Worm (Caenorhabditis elegans): ENCODE measurements around the gene F44E2.6.

Gene F44E2.6

DNA sequence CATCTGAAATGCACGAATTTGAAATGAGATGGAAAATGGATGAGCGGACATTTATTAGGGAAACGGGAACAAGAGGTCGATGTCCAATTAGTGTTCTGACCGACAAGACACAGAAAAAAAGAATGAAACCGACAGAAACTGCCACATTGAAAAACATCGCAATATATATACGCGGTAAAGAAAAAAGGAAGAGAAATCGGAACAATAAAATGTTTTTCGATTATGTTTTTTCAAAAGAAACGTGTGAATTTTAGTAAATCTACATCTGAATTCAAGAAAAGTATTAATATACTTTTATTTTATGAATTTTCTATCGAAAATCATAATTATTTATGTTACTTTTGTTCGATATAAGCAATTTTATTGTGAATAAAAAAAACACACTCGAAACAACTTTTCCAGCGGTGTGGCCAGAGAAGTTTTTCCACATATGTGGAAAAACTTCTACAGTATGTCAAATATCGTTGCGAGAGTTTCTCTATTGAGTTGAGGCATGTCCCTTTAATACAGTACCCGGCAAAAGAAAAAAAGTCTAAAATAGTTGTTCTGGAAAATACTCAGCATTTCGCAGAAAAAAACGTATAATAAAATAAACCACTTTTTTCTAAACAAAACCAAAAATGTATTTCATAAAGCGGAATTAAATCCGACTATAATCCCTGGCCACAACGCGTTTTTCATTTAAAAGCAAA, 13.8 kb downstream of the F44E2.6 start, which contains the start of gene F44E2.10:
Gene F44E2.10, minus strand, starts transcription at position 51 of the 692 bp plus-strand sequence.
- no peak for TF ChIP-seq dao-5 (tag; optimal IDR thresholded peaks at IDR 0.05)
- no peak for TF ChIP-seq W03F9.2 (tag; optimal IDR thresholded peaks at IDR 0.05)
- TF ChIP-seq him-1 (tag; optimal IDR thresholded peaks at IDR 0.05): no peak

DNA sequence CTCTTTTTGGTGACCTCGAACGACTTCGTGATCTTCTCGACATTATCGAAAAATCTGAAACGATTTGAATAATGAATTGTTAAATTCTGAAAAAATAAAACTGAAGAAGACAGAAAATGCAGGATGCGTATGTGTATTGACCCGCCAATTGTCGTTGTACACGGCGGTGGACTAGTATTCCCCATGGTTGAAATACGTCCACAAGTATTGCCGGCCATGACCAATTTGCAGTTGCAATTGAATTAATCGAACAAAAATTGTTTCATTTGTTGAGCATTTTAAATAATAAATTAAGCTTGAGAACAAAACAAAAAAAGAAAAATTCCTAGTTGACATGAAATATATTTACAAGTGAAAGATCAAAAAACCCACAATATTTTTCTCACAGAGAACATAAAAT, 15.8 kb downstream of the F44E2.6 start, which contains the start of gene F44E2.3:
Gene F44E2.3, minus strand, starts transcription at position 61 of the 400 bp plus-strand sequence.
- no peak for TF ChIP-seq dao-5 (tag; optimal IDR thresholded peaks at IDR 0.05)
- TF ChIP-seq him-1 (tag; optimal IDR thresholded peaks at IDR 0.05): no peak
- TF ChIP-seq W03F9.2 (tag; optimal IDR thresholded peaks at IDR 0.05): no peak

DNA sequence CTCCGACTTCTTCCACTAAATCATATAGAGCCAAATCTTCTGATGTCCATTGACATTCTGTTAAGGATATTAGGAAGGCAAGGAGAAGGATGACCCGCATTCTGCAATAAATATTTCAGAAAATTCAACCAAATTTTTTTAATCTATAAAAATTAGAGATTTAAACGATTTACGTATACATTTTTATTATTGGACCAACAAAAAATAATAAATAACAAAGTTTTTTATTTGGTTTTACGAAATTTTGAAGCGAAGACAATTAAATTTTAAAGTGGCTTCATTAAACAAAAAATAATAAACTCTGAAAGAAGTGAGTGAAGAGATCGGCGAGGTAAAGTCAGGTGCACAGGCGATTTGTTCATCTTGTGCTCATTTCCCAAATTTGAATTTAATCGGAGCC, 17.9 kb downstream of the F44E2.6 start, which contains the start of gene F54F2.9:
Gene F54F2.9, minus strand, starts transcription at position 101 of the 400 bp plus-strand sequence.
- TF ChIP-seq him-1 (tag; optimal IDR thresholded peaks at IDR 0.05): no peak
- no peak for TF ChIP-seq W03F9.2 (tag; optimal IDR thresholded peaks at IDR 0.05)
- no peak for TF ChIP-seq dao-5 (tag; optimal IDR thresholded peaks at IDR 0.05)

DNA sequence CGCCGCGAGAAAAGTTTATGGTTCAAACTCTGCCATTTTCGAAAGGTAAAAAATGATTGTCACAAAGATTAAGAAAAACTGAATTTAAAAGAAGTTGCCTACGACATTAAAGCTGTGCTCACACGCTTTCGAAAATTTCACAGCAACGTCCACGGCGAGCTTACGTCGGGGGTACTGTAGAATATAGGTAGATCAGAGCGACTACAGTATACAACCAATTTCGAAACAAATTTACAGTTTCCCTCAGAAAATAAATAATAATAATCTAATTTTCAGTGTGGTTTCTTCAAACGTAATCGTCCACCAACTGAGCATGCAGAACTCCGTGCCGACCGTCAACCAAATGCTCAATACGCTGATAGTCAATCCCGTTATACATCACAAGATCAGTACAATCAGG, 20.5 kb downstream of the F44E2.6 start:
- TF ChIP-seq him-1 (tag; optimal IDR thresholded peaks at IDR 0.05) (no peak), dao-5 (tag; optimal IDR thresholded peaks at IDR 0.05) (no peak), W03F9.2 (tag; optimal IDR thresholded peaks at IDR 0.05) (no peak)

DNA sequence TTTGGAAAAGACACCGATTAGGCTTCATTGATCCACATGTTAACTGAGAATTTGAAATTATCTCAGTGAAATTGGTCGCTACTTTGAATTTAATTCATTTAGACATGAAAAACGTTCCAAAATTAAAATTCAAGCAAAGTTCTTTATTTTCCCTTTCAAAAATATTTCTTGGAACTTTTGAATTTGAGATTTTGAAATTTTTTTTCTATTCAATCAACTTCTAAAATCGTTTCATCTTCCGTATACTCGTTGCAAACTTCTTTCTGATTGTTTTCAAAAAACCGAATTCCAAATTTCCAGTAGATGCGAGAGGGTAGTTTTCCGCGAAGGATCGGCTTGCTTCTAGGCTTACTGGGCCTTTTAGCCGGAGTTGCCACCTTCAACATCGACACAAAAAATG, 26.4 kb downstream of the F44E2.6 start, which contains the start of gene pat-2:
Gene pat-2, plus strand, starts transcription at position 301 of the 400 bp plus-strand sequence.
- TF ChIP-seq W03F9.2 (tag; optimal IDR thresholded peaks at IDR 0.05) (no peak), him-1 (tag; optimal IDR thresholded peaks at IDR 0.05) (no peak), dao-5 (tag; optimal IDR thresholded peaks at IDR 0.05) (no peak)

DNA sequence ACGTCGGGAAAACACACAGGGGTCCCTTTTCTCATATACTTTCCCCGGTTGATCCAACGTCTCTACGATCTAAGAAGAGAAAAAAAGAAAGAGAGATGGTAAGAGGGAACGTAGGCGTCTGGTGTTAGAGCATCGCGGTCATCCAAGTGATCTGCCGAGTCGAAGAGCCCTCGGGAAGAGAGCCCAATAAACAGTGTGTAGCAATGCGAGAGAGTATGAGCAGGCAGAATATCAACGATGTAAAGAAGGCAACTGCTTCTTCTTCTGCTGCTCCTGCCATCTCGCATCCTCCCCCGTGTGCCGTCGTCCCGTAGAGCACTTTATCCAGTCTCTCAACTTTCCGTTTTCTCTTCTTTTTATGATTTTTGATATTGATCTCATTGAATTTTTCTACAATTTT, 29.3 kb downstream of the F44E2.6 start:
- TF ChIP-seq him-1 (tag; optimal IDR thresholded peaks at IDR 0.05): no peak
- TF ChIP-seq W03F9.2 (tag; optimal IDR thresholded peaks at IDR 0.05): no peak
- no peak for TF ChIP-seq dao-5 (tag; optimal IDR thresholded peaks at IDR 0.05)

DNA sequence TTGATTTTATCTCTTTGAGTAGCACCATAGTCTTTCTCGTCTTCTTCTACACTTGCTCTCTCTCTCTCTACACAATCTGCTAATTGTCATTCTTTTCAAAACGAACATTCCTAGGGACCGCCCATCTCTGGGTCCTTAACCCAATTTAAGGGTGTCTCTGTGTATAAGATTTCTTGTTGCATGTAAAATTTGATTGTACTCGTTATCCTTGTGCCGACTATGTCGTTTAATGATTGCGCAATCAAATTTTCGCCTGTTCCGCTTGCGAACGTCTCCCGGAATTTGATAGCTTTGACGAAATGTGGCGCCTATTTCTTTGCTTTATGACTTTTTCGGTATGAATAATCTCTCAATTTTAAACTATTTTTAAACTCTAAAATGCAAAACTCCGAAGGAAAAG, 33.9 kb downstream of the F44E2.6 start:
- TF ChIP-seq him-1 (tag; optimal IDR thresholded peaks at IDR 0.05): no peak
- no peak for TF ChIP-seq W03F9.2 (tag; optimal IDR thresholded peaks at IDR 0.05)
- TF ChIP-seq dao-5 (tag; optimal IDR thresholded peaks at IDR 0.05): no peak

DNA sequence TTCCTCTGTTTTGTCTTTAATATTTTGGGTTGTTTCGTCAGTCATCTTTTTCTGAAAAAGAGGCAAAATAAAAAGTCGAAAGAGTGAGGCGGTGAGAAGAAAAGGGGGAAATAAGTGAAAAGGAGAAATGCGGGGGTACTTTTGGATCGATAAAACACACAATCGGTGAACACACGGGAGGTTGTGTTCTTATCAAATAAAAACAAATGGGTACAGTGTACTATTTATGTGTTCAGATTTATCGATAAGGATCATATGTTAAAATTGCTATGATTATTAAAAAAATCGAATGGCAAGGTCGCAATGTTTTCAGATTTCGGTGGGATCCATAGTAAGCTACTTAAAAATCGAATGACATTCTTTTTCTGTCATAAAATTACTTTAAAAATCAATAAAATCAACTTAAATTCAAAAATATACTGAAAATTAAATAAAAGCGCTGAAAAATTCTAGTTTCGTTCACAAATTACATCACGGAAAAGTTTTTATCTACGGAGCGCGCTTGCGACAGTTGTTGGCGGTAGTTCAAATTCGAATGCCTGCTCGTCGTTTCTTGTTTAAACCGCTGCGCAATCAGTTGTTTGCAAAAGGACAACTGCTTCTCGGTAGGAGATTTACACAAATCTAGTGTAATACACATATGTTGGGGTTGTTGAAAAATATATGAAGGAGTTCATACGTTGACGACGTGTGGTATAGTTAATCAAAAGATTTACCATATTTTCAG, 35.6 kb downstream of the F44E2.6 start, which contains the start of gene prx-19:
Gene prx-19, minus strand, starts transcription at position 51 of the 727 bp plus-strand sequence.
- no peak for TF ChIP-seq W03F9.2 (tag; optimal IDR thresholded peaks at IDR 0.05)
- no peak for TF ChIP-seq dao-5 (tag; optimal IDR thresholded peaks at IDR 0.05)
- TF ChIP-seq him-1 (tag; optimal IDR thresholded peaks at IDR 0.05): no peak

DNA sequence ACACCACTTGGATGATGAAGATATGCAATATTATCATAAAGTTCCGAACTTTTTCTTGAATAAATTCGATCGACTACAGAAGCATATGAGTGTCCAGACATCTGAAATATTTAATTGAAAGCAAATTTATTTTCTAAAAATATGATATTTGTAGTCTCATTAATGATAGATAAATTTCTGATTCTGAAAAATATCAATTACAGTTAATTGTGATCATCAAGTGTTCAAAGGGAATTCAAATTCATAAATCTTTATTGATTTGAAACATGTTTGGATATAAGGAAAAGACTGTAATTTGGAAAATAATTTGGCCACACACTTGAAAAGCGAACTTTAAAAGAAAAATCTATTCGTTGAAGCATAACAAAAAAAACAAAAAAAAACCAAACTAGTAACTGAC, 37.8 kb downstream of the F44E2.6 start, which contains the start of gene F54F2.7:
Gene F54F2.7, minus strand, starts transcription at position 101 of the 400 bp plus-strand sequence.
- TF ChIP-seq him-1 (tag; optimal IDR thresholded peaks at IDR 0.05) (no peak), W03F9.2 (tag; optimal IDR thresholded peaks at IDR 0.05) (no peak), dao-5 (tag; optimal IDR thresholded peaks at IDR 0.05) (no peak)

DNA sequence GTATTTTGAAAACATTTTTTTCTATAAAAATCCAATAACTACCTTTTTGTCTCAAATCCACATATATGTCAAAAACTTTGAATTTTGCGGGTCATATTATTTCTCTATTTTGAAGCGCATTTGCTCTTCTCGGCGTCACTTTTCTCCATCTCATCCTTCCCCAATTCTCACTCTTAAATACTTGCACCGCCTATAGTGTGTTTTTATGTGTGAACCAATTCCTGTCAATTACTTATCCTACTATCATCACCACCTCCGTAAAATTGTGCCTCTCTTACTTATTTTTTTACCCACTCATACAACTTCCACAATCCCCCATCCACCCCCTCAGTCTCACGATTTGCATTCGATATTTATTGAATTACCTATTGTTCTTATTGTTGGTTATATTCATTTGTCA, 39.2 kb downstream of the F44E2.6 start:
- TF ChIP-seq him-1 (tag; optimal IDR thresholded peaks at IDR 0.05) (no peak), dao-5 (tag; optimal IDR thresholded peaks at IDR 0.05) (no peak), W03F9.2 (tag; optimal IDR thresholded peaks at IDR 0.05) (no peak)

DNA sequence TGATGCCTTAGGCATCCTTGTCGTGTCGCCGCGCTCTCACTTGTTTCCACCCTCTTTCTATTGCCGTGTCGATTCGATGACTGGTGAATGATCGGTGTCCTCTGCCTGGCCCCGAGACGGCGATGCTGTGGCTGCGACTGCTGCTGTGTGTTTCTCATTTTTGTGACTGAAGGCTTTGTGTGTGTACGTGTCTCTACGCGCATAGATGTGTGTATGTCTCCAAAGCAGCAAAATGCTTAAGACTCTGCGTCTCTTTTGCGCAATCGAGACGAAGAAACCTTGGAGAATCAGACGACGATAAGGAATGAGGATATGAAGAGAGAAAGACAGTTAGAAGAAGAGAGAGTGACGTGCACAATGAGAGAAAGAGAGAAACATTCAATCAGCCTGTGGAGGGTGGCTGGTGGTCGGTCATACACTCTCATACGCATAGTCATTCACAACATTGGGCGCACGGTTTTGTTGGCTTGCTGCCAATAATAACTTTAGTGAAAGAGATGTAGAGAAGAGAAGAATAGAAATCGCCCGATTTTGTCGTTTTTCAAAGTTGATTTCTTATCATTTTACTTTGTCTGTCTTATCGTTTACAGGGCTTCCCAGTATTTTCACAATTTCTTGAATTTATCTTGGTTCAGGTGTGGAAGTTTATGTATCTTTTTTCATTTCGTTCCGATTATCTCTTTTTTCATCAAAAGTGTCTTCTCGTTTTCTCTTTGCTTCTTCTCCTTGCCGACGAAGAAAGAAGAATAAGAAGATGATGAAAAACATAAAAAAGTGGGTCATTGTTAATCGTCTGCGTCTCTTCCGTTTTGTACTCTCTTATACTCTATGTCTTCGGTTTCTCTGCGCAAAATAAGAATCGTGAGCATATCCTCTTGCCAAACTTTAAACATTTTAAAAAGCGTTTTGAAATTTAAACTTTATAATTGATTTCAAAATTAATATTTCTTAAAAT, 42.9 kb downstream of the F44E2.6 start:
- TF ChIP-seq him-1 (tag; optimal IDR thresholded peaks at IDR 0.05) (peak; percentile 56), W03F9.2 (tag; optimal IDR thresholded peaks at IDR 0.05) (peak; percentile 66), dao-5 (tag; optimal IDR thresholded peaks at IDR 0.05) (peak; percentile 55)

DNA sequence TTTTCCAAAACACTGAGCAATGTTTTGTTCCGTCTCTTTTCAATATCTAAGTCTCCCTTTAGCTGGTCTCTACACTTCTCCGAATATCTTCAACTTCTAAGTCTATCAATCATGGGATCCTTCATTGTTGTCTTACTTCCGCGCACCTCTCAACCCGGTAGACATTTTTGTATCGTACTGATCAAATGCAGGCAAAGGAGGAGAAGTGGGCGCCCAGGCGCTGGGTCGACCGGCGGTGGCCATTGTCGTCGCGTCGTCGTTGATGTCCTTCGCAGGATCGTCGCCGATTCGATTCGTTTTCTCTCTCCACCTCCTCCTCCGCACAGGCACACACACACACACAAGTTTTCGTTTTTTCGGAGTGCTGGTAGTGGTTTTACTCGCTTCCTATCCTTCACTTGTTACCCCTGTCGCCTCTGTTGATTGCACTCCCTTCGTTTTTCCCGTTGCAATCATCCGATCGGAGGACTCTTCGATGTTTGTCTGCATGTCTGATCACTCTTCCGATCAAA, 43.6 kb downstream of the F44E2.6 start:
- TF ChIP-seq him-1 (tag; optimal IDR thresholded peaks at IDR 0.05) (no peak), W03F9.2 (tag; optimal IDR thresholded peaks at IDR 0.05) (no peak), dao-5 (tag; optimal IDR thresholded peaks at IDR 0.05) (no peak)

DNA sequence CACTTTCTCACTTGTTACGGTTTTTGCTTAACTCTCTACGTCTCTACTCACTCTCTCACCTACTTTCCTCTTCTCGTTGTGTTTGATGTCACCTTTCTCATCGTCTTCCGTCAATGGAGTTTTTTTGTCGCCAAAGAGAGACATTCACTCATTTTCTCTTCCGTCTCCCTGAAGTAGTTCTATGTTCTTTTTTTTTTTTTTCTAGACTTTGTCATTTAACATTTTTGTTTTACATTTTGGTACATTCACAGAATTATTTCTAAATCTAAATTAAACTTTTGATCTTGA, 44.3 kb downstream of the F44E2.6 start:
- TF ChIP-seq him-1 (tag; optimal IDR thresholded peaks at IDR 0.05) (no peak), dao-5 (tag; optimal IDR thresholded peaks at IDR 0.05) (no peak), W03F9.2 (tag; optimal IDR thresholded peaks at IDR 0.05) (no peak)

All from whole organism, L4/young adult.